Worm (Caenorhabditis elegans): ENCODE measurements around the gene K02E7.10.

The K02E7.10 gene

ce11 chrII:1100719-1101118, 33.9 kb upstream of the K02E7.10 start, which contains the start of gene pho-14:
pho-14 (minus strand) TSS chrII:1100819.
- TF ChIP-seq lin-26 (GFP tag; IDR thresholded peaks at IDR 0.05), result no peak
- no peak for TF ChIP-seq tbx-9 (tag; optimal IDR thresholded peaks at IDR 0.05; ENCODE audit: borderline replicate concordance)
- no peak for TF ChIP-seq B0035.1 (tag; optimal IDR thresholded peaks at IDR 0.05)
- no peak for TF ChIP-seq egrh-3 (GFP tag; IDR thresholded peaks at IDR 0.05)
- TF ChIP-seq C06A6.2 (GFP tag; conservative IDR thresholded peaks at IDR 0.05), result no peak
- TF ChIP-seq D2030.7 (GFP tag; IDR thresholded peaks at IDR 0.05), result no peak
- no peak for TF ChIP-seq hmg-20 (GFP tag; IDR thresholded peaks at IDR 0.05)
- no peak for TF ChIP-seq hrde-1 (tag; optimal IDR thresholded peaks at IDR 0.05; ENCODE audit: borderline replicate concordance)
- no peak for TF ChIP-seq ceh-58 (GFP tag; IDR thresholded peaks at IDR 0.05)
- TF ChIP-seq F39B2.1 (GFP tag; IDR thresholded peaks at IDR 0.05), result no peak
- TF ChIP-seq madf-3 (GFP tag; IDR thresholded peaks at IDR 0.05), result no peak
- no peak for TF ChIP-seq C17E4.6 (GFP tag; IDR thresholded peaks at IDR 0.05)
- TF ChIP-seq T26A5.8 (tag; optimal IDR thresholded peaks at IDR 0.05), result no peak
- no peak for TF ChIP-seq let-607 (tag; optimal IDR thresholded peaks at IDR 0.05)

- no peak for TF ChIP-seq hlh-26 (GFP tag; conservative IDR thresholded peaks at IDR 0.05)
- no peak for TF ChIP-seq Y53F4B.3 (GFP tag; IDR thresholded peaks at IDR 0.05)
- no peak for TF ChIP-seq B0035.1 (tag; optimal IDR thresholded peaks at IDR 0.05)
- TF ChIP-seq athp-1 (tag; optimal IDR thresholded peaks at IDR 0.05), result no peak
- TF ChIP-seq egl-44 (GFP tag; IDR thresholded peaks at IDR 0.05), result no peak
- TF ChIP-seq hmg-1.2 (GFP tag; IDR thresholded peaks at IDR 0.05), result no peak
- no peak for TF ChIP-seq let-607 (tag; optimal IDR thresholded peaks at IDR 0.05)
- no peak for TF ChIP-seq F10E7.11 (tag; optimal IDR thresholded peaks at IDR 0.05)
- no peak for TF ChIP-seq ZK185.1 (tag; optimal IDR thresholded peaks at IDR 0.05; ENCODE audit: poor library complexity, severe bottlenecking)
- TF ChIP-seq lsl-1 (GFP tag; optimal IDR thresholded peaks at IDR 0.05), result no peak
- TF ChIP-seq unc-62 (GFP tag; optimal IDR thresholded peaks at IDR 0.05), result no peak
- no peak for TF ChIP-seq efl-1 (GFP tag; optimal IDR thresholded peaks at IDR 0.05)
- no peak for TF ChIP-seq aptf-2 (GFP tag; conservative IDR thresholded peaks at IDR 0.05)
- TF ChIP-seq snpc-1.1 (tag; optimal IDR thresholded peaks at IDR 0.05; ENCODE audit: insufficient read depth), result no peak
- TF ChIP-seq ceh-58 (GFP tag; IDR thresholded peaks at IDR 0.05), result no peak
- no peak for TF ChIP-seq ztf-3 (GFP tag; optimal IDR thresholded peaks at IDR 0.05)
- no peak for TF ChIP-seq F37B4.10 (GFP tag; IDR thresholded peaks at IDR 0.05)
These were observed 24.9 kb upstream of the K02E7.10 start, which contains the start of gene snf-3 for ce11 chrII:1091706-1092105. snf-3 (plus strand) TSS chrII:1092006.

- no peak for TF ChIP-seq mxl-1 (tag; optimal IDR thresholded peaks at IDR 0.05)
- no peak for TF ChIP-seq bed-2 (GFP tag; IDR thresholded peaks at IDR 0.05)
- no peak for TF ChIP-seq T07F8.4 (tag; optimal IDR thresholded peaks at IDR 0.05)
- TF ChIP-seq ztf-28 (GFP tag; IDR thresholded peaks at IDR 0.05), result no peak
These were observed 23.9 kb upstream of the K02E7.10 start for ce11 chrII:1090743-1091142.

- TF ChIP-seq rpc-1 (optimal IDR thresholded peaks at IDR 0.05) (peak; percentile 25), rpc-1 (tag; optimal IDR thresholded peaks at IDR 0.05) (peak; percentile 64), nfya-2 (GFP tag; IDR thresholded peaks at IDR 0.05) (no peak), T26A5.8 (tag; optimal IDR thresholded peaks at IDR 0.05) (no peak), rcor-1 (GFP tag; IDR thresholded peaks at IDR 0.05) (no peak), B0261.1 (tag; optimal IDR thresholded peaks at IDR 0.05) (peak; percentile 21), ztf-25 (GFP tag; IDR thresholded peaks at IDR 0.05) (no peak), tbp1 (GFP tag; optimal IDR thresholded peaks at IDR 0.05) (peak; percentile 70)
These were observed 21.9 kb upstream of the K02E7.10 start for ce11 chrII:1088527-1089230.
